Worm (Caenorhabditis elegans): ENCODE measurements around the gene tkt-1.

Gene tkt-1

DNA sequence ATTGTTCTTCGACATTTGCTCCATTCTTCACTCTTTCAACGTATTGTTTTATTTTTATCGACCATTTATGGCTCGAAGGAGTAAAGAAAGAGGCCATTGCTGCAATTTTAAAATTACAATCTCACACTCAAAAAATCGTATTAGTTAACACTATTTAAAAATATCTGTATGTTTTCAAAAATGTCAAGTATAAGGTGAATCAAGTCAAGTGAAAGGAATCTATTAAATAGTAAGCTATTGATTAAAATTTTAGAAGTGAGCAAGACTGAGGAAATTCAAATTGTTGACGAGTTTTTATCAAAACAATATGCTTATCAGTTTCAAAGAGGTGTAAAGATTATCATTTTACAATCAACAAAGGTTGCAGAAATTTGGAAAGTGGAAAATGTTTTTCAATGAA is 11.0 kb upstream of the tkt-1 start, which contains the start of gene F01G10.4:
Gene F01G10.4 (minus strand): TSS at position 101 of the 400 bp plus-strand sequence.
- TF ChIP-seq W03F9.2 (tag; optimal IDR thresholded peaks at IDR 0.05) (no peak), dao-5 (tag; optimal IDR thresholded peaks at IDR 0.05) (no peak), him-1 (tag; optimal IDR thresholded peaks at IDR 0.05) (no peak)

ce11 chrIV:10235279-10235829 is 8.1 kb upstream of the tkt-1 start, which contains the start of gene ech-9:
TSS of gene ech-9 (minus strand) at chrIV:10235329.
- no peak for TF ChIP-seq dao-5 (tag; optimal IDR thresholded peaks at IDR 0.05)
- no peak for TF ChIP-seq W03F9.2 (tag; optimal IDR thresholded peaks at IDR 0.05)
- TF ChIP-seq him-1 (tag; optimal IDR thresholded peaks at IDR 0.05): no peak

- no peak for TF ChIP-seq dao-5 (tag; optimal IDR thresholded peaks at IDR 0.05)
- TF ChIP-seq W03F9.2 (tag; optimal IDR thresholded peaks at IDR 0.05): no peak
- no peak for TF ChIP-seq him-1 (tag; optimal IDR thresholded peaks at IDR 0.05)
Measured at ce11 chrIV:10236106-10236505, 7.3 kb upstream of the tkt-1 start.

ce11 chrIV:10239045-10239444 is 4.4 kb upstream of the tkt-1 start, which contains the start of gene ech-8:
TSS of gene ech-8 (minus strand) at chrIV:10239176.
- TF ChIP-seq dao-5 (tag; optimal IDR thresholded peaks at IDR 0.05) (no peak), him-1 (tag; optimal IDR thresholded peaks at IDR 0.05) (no peak)

DNA sequence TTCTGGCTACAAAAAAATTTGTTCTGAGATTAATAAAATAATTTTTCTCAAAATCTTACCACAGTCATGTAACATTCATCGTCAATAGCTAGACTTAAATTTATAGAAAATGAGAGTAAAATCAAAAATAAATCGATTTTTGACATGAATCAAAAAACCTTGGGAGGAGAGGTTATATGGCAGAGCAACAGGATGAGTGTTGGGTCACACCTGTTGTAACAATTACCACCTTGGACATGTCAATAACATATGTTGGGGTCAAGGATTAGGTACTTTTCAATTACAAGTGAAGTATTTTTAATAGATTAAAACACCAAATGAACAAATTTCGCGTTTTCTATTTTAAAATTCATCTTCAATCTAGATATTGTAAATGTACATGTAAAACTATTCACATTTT is 1.8 kb upstream of the tkt-1 start, which contains the start of gene lipl-7:
Gene lipl-7 (minus strand): TSS at position 165 of the 400 bp plus-strand sequence.
- TF ChIP-seq dao-5 (tag; optimal IDR thresholded peaks at IDR 0.05): no peak
- no peak for TF ChIP-seq W03F9.2 (tag; optimal IDR thresholded peaks at IDR 0.05)
- TF ChIP-seq him-1 (tag; optimal IDR thresholded peaks at IDR 0.05): no peak

- TF ChIP-seq him-1 (tag; optimal IDR thresholded peaks at IDR 0.05) (no peak), W03F9.2 (tag; optimal IDR thresholded peaks at IDR 0.05) (no peak), dao-5 (tag; optimal IDR thresholded peaks at IDR 0.05) (no peak)
Measured at ce11 chrIV:10242458-10243123, 821 bp upstream of the tkt-1 start.

DNA sequence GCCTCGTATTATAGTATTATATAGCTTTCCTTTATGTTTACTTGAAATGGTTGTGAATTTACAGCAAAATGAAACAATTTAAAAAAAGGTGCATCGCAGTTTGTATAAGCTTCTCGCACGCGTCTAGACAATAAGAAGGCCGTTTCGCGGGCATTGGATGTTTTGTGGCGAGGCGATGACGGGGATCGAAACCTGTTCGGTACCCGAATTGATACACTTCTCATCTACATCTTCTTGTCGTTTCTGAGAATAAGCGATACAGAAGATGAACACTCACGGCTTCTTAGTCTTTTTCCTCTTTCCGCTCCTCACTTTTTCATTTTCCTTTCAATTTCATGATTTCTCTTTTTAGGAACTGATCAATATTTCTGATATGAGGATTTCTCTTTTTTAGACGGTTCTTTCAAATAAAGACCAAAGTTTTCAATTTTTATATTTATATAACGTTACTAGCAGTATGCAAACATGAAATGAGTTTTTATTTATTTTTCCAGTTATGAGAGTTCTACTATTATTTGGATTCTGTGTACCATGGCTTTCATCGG is 2.3 kb downstream of the tkt-1 start, which contains the start of gene F01G10.10:
Gene F01G10.10 (plus strand): TSS at position 495 of the 545 bp plus-strand sequence.
- no peak for TF ChIP-seq W03F9.2 (tag; optimal IDR thresholded peaks at IDR 0.05)

DNA sequence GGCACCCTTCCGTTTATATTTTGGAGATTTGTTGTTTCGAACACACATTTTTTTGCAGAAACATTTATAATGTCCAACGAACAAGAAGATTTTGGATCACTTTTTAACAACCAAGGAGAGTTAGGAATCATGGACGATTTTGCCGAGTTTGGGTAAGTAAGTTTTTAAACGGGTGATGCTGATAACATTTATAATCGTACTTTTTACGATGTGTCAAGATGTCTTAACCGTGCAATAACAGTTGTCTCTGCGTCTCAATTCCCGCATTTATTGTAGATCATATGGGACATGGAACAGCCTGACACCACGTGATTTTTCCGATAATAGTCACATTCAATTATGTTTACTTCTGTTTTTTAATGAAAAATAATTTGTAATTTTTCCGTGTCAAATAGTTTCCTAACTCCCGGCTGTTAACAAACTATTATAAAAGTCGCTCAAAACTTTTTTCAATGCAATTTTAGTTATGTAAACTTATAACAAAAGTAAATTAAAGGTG is 7.2 kb downstream of the tkt-1 start, which contains the start of gene daf-14:
Gene daf-14 (plus strand): TSS at position 51 of the 499 bp plus-strand sequence.
- TF ChIP-seq dao-5 (tag; optimal IDR thresholded peaks at IDR 0.05) (no peak), him-1 (tag; optimal IDR thresholded peaks at IDR 0.05) (no peak), W03F9.2 (tag; optimal IDR thresholded peaks at IDR 0.05) (no peak)

DNA sequence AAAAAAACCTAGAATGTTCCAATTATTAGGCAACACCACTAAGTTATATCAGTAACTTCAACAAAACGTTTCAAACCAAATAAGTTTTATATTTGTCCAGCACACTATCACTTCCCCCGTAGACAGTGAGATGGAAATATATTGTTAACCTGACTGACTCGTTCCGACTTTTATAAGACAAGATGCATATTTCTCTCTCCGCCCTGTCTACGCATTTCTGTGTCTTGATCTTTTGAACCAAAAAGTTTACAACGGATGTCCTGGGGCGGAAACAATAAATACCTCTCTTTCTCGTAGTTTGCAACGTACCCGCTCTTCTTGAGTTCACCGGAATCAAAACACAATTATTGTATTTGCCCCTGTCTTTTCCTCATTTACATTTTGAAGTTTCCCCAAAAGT is 7.8 kb downstream of the tkt-1 start:
- TF ChIP-seq W03F9.2 (tag; optimal IDR thresholded peaks at IDR 0.05) (no peak), him-1 (tag; optimal IDR thresholded peaks at IDR 0.05) (no peak), dao-5 (tag; optimal IDR thresholded peaks at IDR 0.05) (no peak)

DNA sequence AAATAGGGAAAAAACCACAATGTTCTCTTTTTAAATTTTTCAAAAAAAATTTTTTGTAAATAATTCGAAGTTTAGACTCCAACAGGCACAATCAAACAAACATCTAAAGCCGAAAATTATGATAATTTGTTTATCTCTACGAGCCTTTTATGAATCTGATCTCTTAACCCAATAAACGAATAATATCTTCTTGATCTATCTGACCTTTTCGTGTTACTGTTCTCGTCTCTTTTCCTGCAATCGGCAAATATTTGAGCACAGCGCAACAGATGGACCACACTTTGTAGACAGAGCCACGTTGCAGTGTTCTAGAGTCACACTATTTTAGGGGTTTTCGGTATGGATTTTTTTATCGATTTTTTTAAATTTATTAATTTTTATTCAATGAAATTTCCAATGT is 8.4 kb downstream of the tkt-1 start:
- TF ChIP-seq dao-5 (tag; optimal IDR thresholded peaks at IDR 0.05) (no peak), W03F9.2 (tag; optimal IDR thresholded peaks at IDR 0.05) (no peak), him-1 (tag; optimal IDR thresholded peaks at IDR 0.05) (no peak)

DNA sequence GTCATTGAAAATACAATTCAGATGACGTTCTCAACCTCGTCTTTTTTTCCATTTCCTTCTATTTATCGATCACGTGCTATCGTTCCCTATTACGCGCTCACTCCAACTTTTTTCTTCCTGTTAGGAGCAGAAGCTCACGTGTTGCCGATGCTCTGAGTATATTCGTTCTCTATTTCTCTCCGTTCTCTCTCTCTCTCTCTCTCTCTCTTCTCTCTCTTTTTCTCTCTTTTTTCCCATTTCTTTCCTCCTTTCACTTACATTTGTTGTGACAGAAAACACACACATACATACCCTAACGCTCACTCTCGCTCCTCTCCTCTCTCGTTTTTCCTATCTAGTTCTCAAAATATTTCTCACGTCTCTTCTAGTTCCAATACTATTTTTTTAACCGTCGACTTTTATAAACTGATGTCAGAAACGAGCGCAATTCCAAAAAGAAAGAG is 9.0 kb downstream of the tkt-1 start:
- peak; percentile 83 for TF ChIP-seq him-1 (tag; optimal IDR thresholded peaks at IDR 0.05)
- no peak for TF ChIP-seq dao-5 (tag; optimal IDR thresholded peaks at IDR 0.05)
- TF ChIP-seq W03F9.2 (tag; optimal IDR thresholded peaks at IDR 0.05): peak; percentile 69

ce11 chrIV:10252886-10253639 is 9.7 kb downstream of the tkt-1 start:
- TF ChIP-seq him-1 (tag; optimal IDR thresholded peaks at IDR 0.05) (no peak), W03F9.2 (tag; optimal IDR thresholded peaks at IDR 0.05) (no peak), dao-5 (tag; optimal IDR thresholded peaks at IDR 0.05) (no peak)

DNA sequence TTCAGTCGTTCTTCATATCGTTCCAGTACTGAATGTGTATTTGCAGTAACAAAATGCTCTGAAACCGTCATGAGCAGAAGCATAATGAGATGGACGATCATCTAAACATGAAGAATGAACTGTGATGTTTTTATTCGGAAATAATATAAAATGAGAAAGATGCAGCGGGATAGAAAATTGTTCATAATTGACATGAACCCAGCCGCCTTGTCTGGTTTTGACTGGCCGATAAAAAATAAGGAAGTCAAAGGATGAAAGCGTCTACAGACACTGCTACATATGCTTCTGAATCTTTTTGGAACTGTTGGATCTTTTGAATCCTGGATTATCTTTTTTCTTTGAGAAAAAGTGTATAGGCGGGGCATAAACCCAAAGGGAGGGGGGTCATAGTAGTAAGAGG is 16.1 kb downstream of the tkt-1 start, which contains the start of gene F01G10.9:
Gene F01G10.9 (minus strand): TSS at position 101 of the 400 bp plus-strand sequence.
- TF ChIP-seq him-1 (tag; optimal IDR thresholded peaks at IDR 0.05): no peak
- no peak for TF ChIP-seq W03F9.2 (tag; optimal IDR thresholded peaks at IDR 0.05)
- TF ChIP-seq dao-5 (tag; optimal IDR thresholded peaks at IDR 0.05): no peak
